Worm (Caenorhabditis elegans): ENCODE results near the gene lap-2.
A peak's percentile ranks its signal among the peaks of the same experiment; 100 is the strongest.

Gene lap-2

DNA sequence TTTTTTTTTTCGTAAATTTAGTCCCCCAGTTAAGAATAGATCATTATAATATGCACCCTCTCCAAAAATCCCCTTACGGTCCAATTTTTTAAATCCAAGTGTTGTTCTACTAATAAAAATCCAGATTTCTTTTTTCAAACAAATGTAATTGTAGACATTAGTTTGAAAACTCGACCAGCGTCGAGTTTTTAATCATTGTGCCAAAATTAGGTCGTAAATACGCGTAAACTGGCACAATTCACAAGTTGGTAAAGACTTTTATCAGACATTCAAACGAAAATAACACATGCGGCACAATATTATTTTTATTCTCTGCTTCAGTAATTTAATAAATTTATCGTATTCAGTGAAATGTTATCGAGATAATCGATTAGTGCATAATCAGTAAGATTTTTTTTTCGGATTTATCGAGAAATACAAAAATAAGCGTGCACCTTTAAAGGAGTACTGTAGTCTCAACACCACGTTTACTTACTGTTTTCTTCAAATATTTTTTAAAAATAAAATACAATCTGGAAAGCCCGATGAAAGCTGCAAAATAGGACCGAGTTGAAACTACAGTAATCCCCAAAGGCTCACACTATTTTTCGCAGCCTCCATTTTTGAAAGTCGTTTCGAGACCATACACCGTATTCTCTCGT is 46.7 kb downstream of the lap-2 start, which contains the start of gene C34B4.4:
C34B4.4 (plus strand) TSS at position 276 of the 641 bp plus-strand sequence.
- TF ChIP-seq nhr-111 (GFP tag; optimal IDR thresholded peaks at IDR 0.05) = peak; percentile 24
- 0 out of 2 replicates have a peak, but pooled peaks have one; percentile 42 for TF ChIP-seq ZK337.2 (GFP tag; IDR thresholded peaks at IDR 0.05)
- TF ChIP-seq lsy-2 (tag; optimal IDR thresholded peaks at IDR 0.05) = no peak
- TF ChIP-seq dpl-1 (GFP tag; optimal IDR thresholded peaks at IDR 0.05) = no peak
- TF ChIP-seq T26A8.4 (GFP tag; IDR thresholded peaks at IDR 0.05) = no peak
- TF ChIP-seq spr-3 (GFP tag; optimal IDR thresholded peaks at IDR 0.05) = peak; percentile 47
- TF ChIP-seq Y48G9A.11 (GFP tag; IDR thresholded peaks at IDR 0.05) = 0 out of 2 replicates have a peak, but pooled peaks have one; percentile 18
- peak; percentile 31; the same call in 1 of the 2 replicates for TF ChIP-seq lin-38 (GFP tag; IDR thresholded peaks at IDR 0.05)
- TF ChIP-seq mep-1 (tag; optimal IDR thresholded peaks at IDR 0.05) = peak; percentile 4
- TF ChIP-seq zip-11 (GFP tag; IDR thresholded peaks at IDR 0.05) = no peak
- TF ChIP-seq nhr-10 (tag; optimal IDR thresholded peaks at IDR 0.05) = peak; percentile 9
- TF ChIP-seq ama-1 (optimal IDR thresholded peaks at IDR 0.05) = peak; percentile 36
- no peak for TF ChIP-seq daf-16 (GFP tag; optimal IDR thresholded peaks at IDR 0.05)
- peak; percentile 14 for TF ChIP-seq daf-16 (tag; optimal IDR thresholded peaks at IDR 0.05)
- TF ChIP-seq ctbp-1 (GFP tag; IDR thresholded peaks at IDR 0.05) = 0 out of 2 replicates have a peak, but pooled peaks have one; percentile 7
- peak; percentile 90 for TF ChIP-seq aha-1 (tag)
- peak; percentile 25 for TF ChIP-seq nhr-102 (tag; optimal IDR thresholded peaks at IDR 0.05)
- 0 out of 2 replicates have a peak, but pooled peaks have one; percentile 46 for TF ChIP-seq tra-1 (GFP tag; IDR thresholded peaks at IDR 0.05)
- TF ChIP-seq T20F7.1 (GFP tag; optimal IDR thresholded peaks at IDR 0.05) = peak; percentile 1

DNA sequence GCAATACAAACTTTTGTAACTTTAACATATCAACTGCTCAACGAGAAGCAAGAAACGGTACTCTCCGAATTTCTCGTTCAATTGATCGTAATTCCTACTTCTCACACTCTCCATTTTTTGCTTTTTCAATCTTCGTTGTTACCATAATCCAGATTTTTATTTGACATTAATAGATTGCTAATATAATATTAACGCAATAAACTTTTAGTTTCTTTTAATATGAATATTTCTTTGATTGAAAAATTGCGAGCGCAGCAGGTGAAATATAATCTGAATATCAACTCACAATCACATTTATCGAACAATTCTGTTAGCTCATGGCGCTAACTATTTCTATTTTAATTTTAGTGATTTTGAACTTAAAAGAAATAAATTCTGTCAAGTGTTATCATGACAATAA is 48.8 kb downstream of the lap-2 start, which contains the start of gene lurp-4:
lurp-4 (plus strand) TSS at position 301 of the 400 bp plus-strand sequence.
- TF ChIP-seq ceh-62 (tag; optimal IDR thresholded peaks at IDR 0.05) = no peak
- no peak for TF ChIP-seq spr-3 (GFP tag; optimal IDR thresholded peaks at IDR 0.05)
- TF ChIP-seq mdl-1 (tag; optimal IDR thresholded peaks at IDR 0.05) = no peak
- no peak for TF ChIP-seq spr-1 (tag; optimal IDR thresholded peaks at IDR 0.05)
- no peak for TF ChIP-seq egl-27 (tag; optimal IDR thresholded peaks at IDR 0.05)
- TF ChIP-seq nhr-48 (tag; optimal IDR thresholded peaks at IDR 0.05) = no peak
- TF ChIP-seq ztf-7 (tag; optimal IDR thresholded peaks at IDR 0.05) = no peak
- TF ChIP-seq dmd-9 (GFP tag; IDR thresholded peaks at IDR 0.05) = no peak
- TF ChIP-seq php-3 (GFP tag; IDR thresholded peaks at IDR 0.05) = no peak
- TF ChIP-seq nhr-6 (tag; optimal IDR thresholded peaks at IDR 0.05) = no peak
- no peak for TF ChIP-seq daf-16 (GFP tag; optimal IDR thresholded peaks at IDR 0.05)
- TF ChIP-seq daf-16 (tag; optimal IDR thresholded peaks at IDR 0.05) = no peak
- TF ChIP-seq lim-7 (GFP tag; IDR thresholded peaks at IDR 0.05) = no peak
- no peak for TF ChIP-seq ces-1 (GFP tag; optimal IDR thresholded peaks at IDR 0.05)
- TF ChIP-seq F26F4.8 (GFP tag; conservative IDR thresholded peaks at IDR 0.05) = no peak

DNA sequence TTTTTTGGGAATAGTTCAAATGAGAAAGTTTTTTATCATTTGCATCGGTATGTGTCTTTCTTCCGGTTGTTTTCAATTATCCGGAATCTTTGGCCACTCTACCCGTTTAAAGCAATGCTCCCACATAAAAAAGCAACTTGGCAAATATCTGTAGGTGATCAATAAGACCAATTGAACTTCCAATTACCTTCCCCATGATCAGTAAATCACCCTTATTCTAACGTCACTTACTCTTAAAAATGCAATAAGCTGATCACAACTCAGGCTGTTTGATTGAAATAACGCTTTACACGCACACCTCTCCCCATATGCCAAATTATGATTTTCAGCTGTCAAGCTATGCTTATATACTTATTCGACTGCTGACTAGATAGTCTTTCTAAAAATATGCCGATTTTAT is 52.1 kb downstream of the lap-2 start, which contains the start of gene C34B4.5:
C34B4.5 (plus strand) TSS at position 301 of the 400 bp plus-strand sequence.
- TF ChIP-seq R02D3.7 (tag; optimal IDR thresholded peaks at IDR 0.05) (no peak), mep-1 (tag; optimal IDR thresholded peaks at IDR 0.05) (no peak), lin-1 (GFP tag; IDR thresholded peaks at IDR 0.05) (no peak), dmd-9 (GFP tag; IDR thresholded peaks at IDR 0.05) (no peak), lsy-2 (tag; optimal IDR thresholded peaks at IDR 0.05) (no peak), ceh-32 (tag; optimal IDR thresholded peaks at IDR 0.05; ENCODE audit: poor library complexity) (no peak), mxl-2 (GFP tag; conservative IDR thresholded peaks at IDR 0.05) (no peak), F10B5.3 (tag; optimal IDR thresholded peaks at IDR 0.05) (no peak), lin-15B (tag; optimal IDR thresholded peaks at IDR 0.05) (no peak), ces-1 (GFP tag; optimal IDR thresholded peaks at IDR 0.05) (no peak), aly-2 (tag; optimal IDR thresholded peaks at IDR 0.05) (no peak), hlh-30 (tag; optimal IDR thresholded peaks at IDR 0.05; ENCODE audit: insufficient read depth) (no peak), ztf-11 (tag; optimal IDR thresholded peaks at IDR 0.05) (no peak), daf-19 (GFP tag; conservative IDR thresholded peaks at IDR 0.05) (no peak), mes-2 (tag; optimal IDR thresholded peaks at IDR 0.05; ENCODE audit: poor library complexity, severe bottlenecking) (no peak)
